Fruit fly (Drosophila melanogaster) Kc167 (cell line): Measurements from ENCODE around the gene Bem46.

Experiments
- Myc ChIP-seq: fragments of >200 bp; optimal IDR thresholded peaks from 2 replicates; lab custom pipeline; 2017; ENCODE audit warnings: missing external identifiers
- h ChIP-seq: fragments of >200 bp; optimal IDR thresholded peaks from 3 replicates; lab custom pipeline; 2018; ENCODE audit warnings: missing external identifiers
- insv ChIP-seq: fragments of >200 bp; optimal IDR thresholded peaks from 3 replicates; lab custom pipeline; 2018; ENCODE audit warnings: missing external identifiers
- ttk ChIP-seq: sonication (Bioruptor generic); optimal IDR thresholded peaks from 2 replicates; lab custom pipeline; 2017; ENCODE audit warnings: missing external identifiers

dm6 chr2L:2957547-2958174 is 30.3 kb upstream of the Bem46 start:
- TF ChIP-seq Myc (no peak), ttk (lab: Kevin White, UChicago) (no peak), insv (lab: Kevin White, UChicago) (no peak), h (no peak)
